Fruit fly (Drosophila melanogaster): ENCODE measurements around the gene inaF-A.

dm6 chrX:11756892-11757291 is 23.2 kb upstream of the inaF-A start:
- no peak for TF ChIP-seq ewg (GFP tag; optimal IDR thresholded peaks at IDR 0.05)
- no peak for TF ChIP-seq CG6683 (GFP tag; optimal IDR thresholded peaks at IDR 0.05)
- TF ChIP-seq CG7271 (tag; optimal IDR thresholded peaks at IDR 0.05) = no peak
- TF ChIP-seq gsb-n (tag; optimal IDR thresholded peaks at IDR 0.05) = no peak
- no peak for TF ChIP-seq yki (optimal IDR thresholded peaks at IDR 0.05)
- no peak for TF ChIP-seq dimm (GFP tag; IDR thresholded peaks at IDR 0.05)
- TF ChIP-seq abd-A (tag; optimal IDR thresholded peaks at IDR 0.05) = no peak
- TF ChIP-seq btn (GFP tag; optimal IDR thresholded peaks at IDR 0.05) = no peak

Data from whole organism, embryonic.